Worm (Caenorhabditis elegans): ENCODE results near the gene clhm-1.

DNA sequence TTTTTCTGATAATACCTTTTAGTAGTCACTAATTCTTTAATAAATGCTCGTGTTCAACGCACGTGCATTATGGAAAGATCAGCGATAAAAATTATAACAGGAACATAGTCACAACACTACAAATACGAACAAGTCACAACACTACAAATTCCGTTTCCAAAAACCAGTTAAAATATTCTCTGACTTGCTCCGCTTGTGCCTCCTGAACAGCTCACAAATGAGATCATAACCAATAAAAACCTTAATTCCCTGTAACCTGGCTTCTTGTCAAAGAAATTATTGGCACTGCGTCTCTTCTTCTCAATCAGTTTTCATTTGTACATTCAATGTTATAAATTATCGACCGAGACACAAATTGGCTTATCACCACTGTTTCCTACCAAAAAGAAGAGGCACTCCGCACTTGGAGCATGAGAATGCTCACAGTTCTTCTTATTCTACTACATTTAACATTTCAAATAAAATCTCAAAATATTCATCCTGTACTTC lies 48.6 kb upstream of the clhm-1 start, which contains the start of gene B0252.1:
- TF ChIP-seq snpc-4 (tag; optimal IDR thresholded peaks at IDR 0.05) (no peak), pha-4 (tag; optimal IDR thresholded peaks at IDR 0.05) (no peak), unc-39 (tag; optimal IDR thresholded peaks at IDR 0.05) (no peak), nhr-28 (tag; optimal IDR thresholded peaks at IDR 0.05) (no peak), ztf-11 (tag; optimal IDR thresholded peaks at IDR 0.05) (no peak), nhr-12 (tag; optimal IDR thresholded peaks at IDR 0.05) (no peak), nhr-76 (tag; optimal IDR thresholded peaks at IDR 0.05) (no peak), sptf-1 (tag; optimal IDR thresholded peaks at IDR 0.05) (no peak), nhr-237 (tag; optimal IDR thresholded peaks at IDR 0.05) (no peak), tbx-8 (GFP tag; optimal IDR thresholded peaks at IDR 0.05) (no peak), unc-62 (GFP tag; optimal IDR thresholded peaks at IDR 0.05) (no peak), elt-3 (tag; optimal IDR thresholded peaks at IDR 0.05) (no peak), cnd-1 (tag; optimal IDR thresholded peaks at IDR 0.05) (no peak), blmp-1 (tag; optimal IDR thresholded peaks at IDR 0.05) (no peak)

Measured in whole organism, mixed stage, embryonic.